Worm (Caenorhabditis elegans) whole organism, young adult: ENCODE results near the gene srd-21.

Experiments used
- F10E7.11 ChIP-seq: sonication (generic microtip); optimal IDR thresholded peaks from 2 replicates; lab custom pipeline; 2017; ENCODE audit warnings: mild to moderate bottlenecking, missing genetic modification characterization, moderate library complexity, missing compliant biosample characterization
- F22D6.2 ChIP-seq: sonication (generic microtip); optimal IDR thresholded peaks from 2 replicates; lab custom pipeline; 2016; ENCODE audit warnings: mild to moderate bottlenecking, missing genetic modification characterization, missing compliant biosample characterization
- F39B2.1 ChIP-seq: fragments of 200-800 bp; sonication (Bioruptor generic); IDR thresholded peaks from 2 replicates; pipeline ENCODE4 v1.3.6; 2022; ENCODE audit warnings: missing genetic modification reagents, missing genetic modification characterization, missing compliant biosample characterization
- F49E8.2 ChIP-seq: sonication (generic microtip); optimal IDR thresholded peaks from 3 replicates; lab custom pipeline; 2017; ENCODE audit warnings: missing genetic modification characterization, mild to moderate bottlenecking, missing compliant biosample characterization, antibody characterized with exemption, moderate library complexity; ENCODE audit not compliant: insufficient read depth
- F57A8.1 ChIP-seq: fragments of 200-800 bp; sonication (Bioruptor generic); optimal IDR thresholded peaks from 2 replicates; lab custom pipeline; 2018; ENCODE audit warnings: mild to moderate bottlenecking, missing genetic modification characterization, moderate library complexity, missing compliant biosample characterization
- K11D2.4 ChIP-seq: fragments of 200-800 bp; sonication (Bioruptor generic); IDR thresholded peaks from 2 replicates; pipeline ENCODE4 v1.3.6; 2022; ENCODE audit warnings: missing genetic modification reagents, missing genetic modification characterization, missing compliant biosample characterization
- Y53F4B.3 ChIP-seq: fragments of 200-800 bp; sonication (Bioruptor generic); IDR thresholded peaks from 2 replicates; pipeline ENCODE4 v1.3.6; 2022; ENCODE audit warnings: missing genetic modification reagents, missing genetic modification characterization, missing compliant biosample characterization
- Y67H2A.10 ChIP-seq: fragments of 200-800 bp; sonication (Bioruptor generic); conservative IDR thresholded peaks from 2 replicates; pipeline ENCODE4 v1.3.6; 2022; ENCODE audit warnings: missing genetic modification reagents, missing genetic modification characterization, missing compliant biosample characterization
- Y95B8A.8 ChIP-seq: fragments of 200-800 bp; sonication (Bioruptor generic); IDR thresholded peaks from 2 replicates; pipeline ENCODE4 v1.3.6; 2022; ENCODE audit warnings: missing genetic modification reagents, missing genetic modification characterization, missing compliant biosample characterization
- ZK185.1 ChIP-seq: sonication (generic microtip); optimal IDR thresholded peaks from 2 replicates; lab custom pipeline; 2016; ENCODE audit warnings: mild to moderate bottlenecking, missing genetic modification characterization, missing compliant biosample characterization; ENCODE audit not compliant: poor library complexity, severe bottlenecking
- athp-1 ChIP-seq: sonication (generic microtip); optimal IDR thresholded peaks from 2 replicates; lab custom pipeline; 2017; ENCODE audit warnings: mild to moderate bottlenecking, missing genetic modification characterization, missing compliant biosample characterization
- attf-5 ChIP-seq: fragments of 200-800 bp; sonication (Bioruptor generic); optimal IDR thresholded peaks from 2 replicates; lab custom pipeline; 2018; ENCODE audit warnings: mild to moderate bottlenecking, missing genetic modification characterization, missing compliant biosample characterization
- attf-6 ChIP-seq: fragments of 200-800 bp; sonication (Bioruptor generic); IDR thresholded peaks from 2 replicates; pipeline ENCODE4 v1.3.6; 2022; ENCODE audit warnings: missing genetic modification reagents, missing genetic modification characterization, missing compliant biosample characterization
- ccch-3 ChIP-seq: fragments of 200-800 bp; sonication (Bioruptor generic); optimal IDR thresholded peaks from 2 replicates; lab custom pipeline; 2018; ENCODE audit warnings: mild to moderate bottlenecking, missing genetic modification characterization, missing compliant biosample characterization
- ceh-27 ChIP-seq: fragments of 200-800 bp; sonication (Bioruptor generic); optimal IDR thresholded peaks from 2 replicates; lab custom pipeline; 2018; ENCODE audit warnings: mild to moderate bottlenecking, missing genetic modification characterization, moderate library complexity, missing compliant biosample characterization
- die-1 ChIP-seq: sonication (generic microtip); optimal IDR thresholded peaks from 2 replicates; lab custom pipeline; 2016; ENCODE audit warnings: missing genotype, mild to moderate bottlenecking, missing genetic modification characterization, missing compliant biosample characterization
- egl-44 ChIP-seq: fragments of 200-800 bp; sonication (Bioruptor generic); IDR thresholded peaks from 2 replicates; pipeline ENCODE4 v1.3.6; 2022; ENCODE audit warnings: missing genetic modification reagents, missing genetic modification characterization, missing compliant biosample characterization
- egrh-3 ChIP-seq: fragments of 200-800 bp; sonication (Bioruptor generic); IDR thresholded peaks from 2 replicates; pipeline ENCODE4 v1.3.6; 2022; ENCODE audit warnings: missing genetic modification reagents, missing genetic modification characterization, missing compliant biosample characterization
- ets-4 ChIP-seq: fragments of 200-800 bp; sonication (Bioruptor generic); optimal IDR thresholded peaks from 2 replicates; lab custom pipeline; 2018; ENCODE audit warnings: mild to moderate bottlenecking, missing genetic modification characterization, missing compliant biosample characterization
- hlh-26 ChIP-seq: fragments of 200-800 bp; sonication (Bioruptor generic); conservative IDR thresholded peaks from 2 replicates; pipeline ENCODE4 v1.3.6; 2022; ENCODE audit warnings: missing genetic modification reagents, missing genetic modification characterization, missing compliant biosample characterization
- hmg-1.2 ChIP-seq: fragments of 200-800 bp; sonication (Bioruptor generic); IDR thresholded peaks from 2 replicates; pipeline ENCODE4 v1.3.6; 2022; ENCODE audit warnings: missing genetic modification reagents, missing genetic modification characterization, missing compliant biosample characterization
- hsf-1 ChIP-seq: fragments of 200-800 bp; sonication (Bioruptor generic); IDR thresholded peaks from 2 replicates; pipeline ENCODE4 v1.3.6; 2022; ENCODE audit warnings: missing genetic modification reagents, missing genetic modification characterization, missing compliant biosample characterization
- lag-1 ChIP-seq: fragments of 200-800 bp; sonication (Bioruptor generic); IDR thresholded peaks from 2 replicates; pipeline ENCODE4 v1.3.6; 2022; ENCODE audit warnings: missing genetic modification reagents, missing genetic modification characterization, missing compliant biosample characterization
- let-526 ChIP-seq: fragments of 200-800 bp; sonication (Bioruptor generic); IDR thresholded peaks from 2 replicates; pipeline ENCODE4 v1.3.6; 2022; ENCODE audit warnings: missing genetic modification reagents, missing genetic modification characterization, missing compliant biosample characterization
- lin-35 ChIP-seq, 3 experiments: fragments of 150-350 bp in 2 of 3; sonication (generic microtip) in 1 of 3; optimal IDR thresholded peaks; 2 replicates each; lab custom pipeline; 2014 to 2018; ENCODE audit warnings: missing biosample characterization in 3 of 3, missing genetic modification characterization in 3 of 3, missing genetic modification reagents in 3 of 3
- lin-54 ChIP-seq: fragments of 200-800 bp; sonication (Bioruptor generic); optimal IDR thresholded peaks from 2 replicates; lab custom pipeline; 2018; ENCODE audit warnings: mild to moderate bottlenecking, missing genetic modification characterization, missing compliant biosample characterization
- lir-1 ChIP-seq: fragments of 200-800 bp; sonication (Bioruptor generic); conservative IDR thresholded peaks from 2 replicates; pipeline ENCODE4 v1.3.6; 2022; ENCODE audit warnings: missing genetic modification reagents, missing genetic modification characterization, missing compliant biosample characterization
- madf-6 ChIP-seq: fragments of 200-800 bp; sonication (Bioruptor generic); IDR thresholded peaks from 2 replicates; pipeline ENCODE4 v1.3.6; 2022; ENCODE audit warnings: missing genetic modification reagents, missing genetic modification characterization, missing compliant biosample characterization
- mcd-1 ChIP-seq: fragments of 200-800 bp; sonication (Bioruptor generic); IDR thresholded peaks from 2 replicates; pipeline ENCODE4 v1.3.6; 2022; ENCODE audit warnings: missing genetic modification reagents, missing genetic modification characterization, missing compliant biosample characterization
- mes-4 ChIP-seq: sonication (generic microtip); optimal IDR thresholded peaks from 2 replicates; lab custom pipeline; 2016; ENCODE audit warnings: missing genotype, missing genetic modification characterization, missing compliant biosample characterization
- mxl-1 ChIP-seq: sonication (generic microtip); optimal IDR thresholded peaks from 2 replicates; lab custom pipeline; 2016; ENCODE audit warnings: missing genetic modification characterization, missing compliant biosample characterization
- nfyb-1 ChIP-seq: fragments of 200-800 bp; sonication (Bioruptor generic); IDR thresholded peaks from 2 replicates; pipeline ENCODE4 v1.3.6; 2022; ENCODE audit warnings: missing genetic modification reagents, missing genetic modification characterization, missing compliant biosample characterization
- nhr-120 ChIP-seq: fragments of 200-800 bp; sonication (Bioruptor generic); IDR thresholded peaks from 2 replicates; pipeline ENCODE4 v1.3.6; 2022; ENCODE audit warnings: missing genetic modification characterization, missing compliant biosample characterization
- nhr-90 ChIP-seq: sonication (generic microtip); optimal IDR thresholded peaks from 2 replicates; lab custom pipeline; 2016; ENCODE audit warnings: missing genotype, mild to moderate bottlenecking, missing genetic modification characterization, missing compliant biosample characterization
- pbrm-1 ChIP-seq: fragments of 200-800 bp; sonication (Bioruptor generic); IDR thresholded peaks from 2 replicates; pipeline ENCODE4 v1.3.6; 2022; ENCODE audit warnings: missing genetic modification reagents, missing genetic modification characterization, missing compliant biosample characterization
- pha-4 ChIP-seq: fragments of 150-350 bp; sonication (generic microtip); optimal IDR thresholded peaks from 2 replicates; lab custom pipeline; 2014; ENCODE audit warnings: missing biosample characterization, missing genetic modification reagents, missing genetic modification characterization
- rcor-1 ChIP-seq: fragments of 200-800 bp; sonication (Bioruptor generic); IDR thresholded peaks from 2 replicates; pipeline ENCODE4 v1.3.6; 2022; ENCODE audit warnings: missing genetic modification reagents, missing genetic modification characterization, missing compliant biosample characterization
- rec-8 ChIP-seq, 2 experiments: sonication (generic microtip); optimal IDR thresholded peaks; 2 replicates each; lab custom pipeline; 2016; ENCODE audit warnings: mild to moderate bottlenecking in 2 of 2, missing genetic modification characterization in 2 of 2, missing genetic modification reagents in 2 of 2, missing genotype in 2 of 2, missing biosample characterization in 1 of 2, missing compliant biosample characterization in 1 of 2, moderate library complexity in 1 of 2
- sdz-38 ChIP-seq: sonication (generic microtip); optimal IDR thresholded peaks from 2 replicates; lab custom pipeline; 2016; ENCODE audit warnings: missing genotype, missing genetic modification characterization, missing compliant biosample characterization
- sea-2 ChIP-seq: fragments of 200-800 bp; sonication (Bioruptor generic); IDR thresholded peaks from 2 replicates; pipeline ENCODE4 v1.3.6; 2022; ENCODE audit warnings: missing genetic modification characterization, missing compliant biosample characterization
- snpc-1.1 ChIP-seq: sonication (generic microtip); optimal IDR thresholded peaks from 2 replicates; lab custom pipeline; 2017; ENCODE audit warnings: missing genetic modification characterization, mild to moderate bottlenecking, missing compliant biosample characterization, antibody characterized with exemption, moderate library complexity, missing genotype, missing genetic modification reagents; ENCODE audit not compliant: insufficient read depth
- snpc-4 ChIP-seq, 5 experiments: fragments of 150-350 bp in 1 of 5; sonication (generic microtip) in 4 of 5; optimal IDR thresholded peaks; 2 replicates each; lab custom pipeline; 2014 to 2018; ENCODE audit warnings: missing genetic modification characterization in 5 of 5, missing biosample characterization in 3 of 5, antibody characterized with exemption in 2 of 5, mild to moderate bottlenecking in 2 of 5, missing compliant biosample characterization in 2 of 5, missing genotype in 2 of 5, moderate library complexity in 2 of 5, missing genetic modification reagents in 1 of 5
- tbp1 ChIP-seq: fragments of 200-800 bp; sonication (Bioruptor generic); optimal IDR thresholded peaks from 2 replicates; lab custom pipeline; 2018; ENCODE audit warnings: mild to moderate bottlenecking, missing genetic modification characterization, missing compliant biosample characterization
- unc-62 ChIP-seq: fragments of 150-350 bp; optimal IDR thresholded peaks from 2 replicates; lab custom pipeline; 2014; ENCODE audit warnings: missing biosample characterization, missing genetic modification reagents, missing genetic modification characterization
- ztf-18 ChIP-seq: sonication (generic microtip); optimal IDR thresholded peaks from 2 replicates; lab custom pipeline; 2016; ENCODE audit warnings: missing genotype, mild to moderate bottlenecking, missing genetic modification characterization, missing compliant biosample characterization
- ztf-22 ChIP-seq: fragments of 200-800 bp; sonication (Bioruptor generic); optimal IDR thresholded peaks from 2 replicates; lab custom pipeline; 2018; ENCODE audit warnings: mild to moderate bottlenecking, missing genetic modification characterization, moderate library complexity, missing compliant biosample characterization
- ztf-28 ChIP-seq: fragments of 200-800 bp; sonication (Bioruptor generic); IDR thresholded peaks from 2 replicates; pipeline ENCODE4 v1.3.6; 2022; ENCODE audit warnings: missing genetic modification reagents, missing genetic modification characterization, missing compliant biosample characterization

The srd-21 gene

DNA sequence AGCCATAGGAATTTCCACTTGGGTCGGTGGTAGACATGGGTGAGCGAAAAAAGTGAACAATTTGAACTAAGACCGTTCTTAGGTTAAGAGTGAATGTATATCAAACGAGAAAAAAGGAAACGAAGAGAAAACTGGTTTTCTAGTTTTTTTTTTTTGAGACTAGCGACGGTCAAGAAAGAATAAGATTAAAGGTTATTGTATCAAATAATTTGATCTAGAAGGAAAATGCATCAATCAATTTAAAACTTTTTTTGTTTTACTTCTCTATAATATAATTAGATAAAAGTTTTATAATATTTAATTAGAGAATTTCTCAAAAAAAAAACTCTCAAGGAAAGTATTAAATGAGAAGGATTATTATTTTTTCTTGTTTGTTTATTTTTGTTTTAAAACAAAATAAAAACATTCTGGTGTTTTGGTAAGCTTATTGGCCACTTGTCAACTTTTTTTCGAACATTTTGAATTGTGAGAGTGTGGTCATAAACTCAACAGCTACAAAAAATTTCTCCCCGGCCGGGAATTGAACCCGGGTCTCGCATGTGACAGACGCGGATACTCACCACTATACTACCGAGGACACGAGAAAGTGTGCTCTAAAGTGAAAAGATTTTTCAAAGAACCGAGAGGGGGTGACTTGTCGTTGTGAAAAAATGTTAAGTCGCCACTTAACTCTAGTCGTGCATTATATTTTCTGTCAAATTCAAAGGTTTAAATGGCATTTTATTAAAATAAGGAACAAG, 15.7 kb downstream of the srd-21 start, which contains the start of gene W06G6.17:
Gene W06G6.17 (minus strand): TSS at position 51 of the 740 bp plus-strand sequence.
- TF ChIP-seq K11D2.4 (GFP tag; lab: Robert Waterston, UW) (no peak), hlh-26 (GFP tag; lab: Robert Waterston, UW) (no peak), ets-4 (GFP tag; lab: Kevin White, UChicago) (no peak), F22D6.2 (tag; lab: Kevin White, UChicago) (no peak), ztf-28 (no peak), die-1 (tag; lab: Kevin White, UChicago) (peak; percentile 56), hsf-1 (GFP tag; lab: Robert Waterston, UW) (no peak), lin-54 (no peak), mcd-1 (GFP tag; lab: Robert Waterston, UW) (no peak), hmg-1.2 (GFP tag; lab: Robert Waterston, UW) (peak; percentile 33; the same call in 1 of the 2 replicates), madf-6 (GFP tag; lab: Robert Waterston, UW) (no peak), mxl-1 (tag; lab: Kevin White, UChicago) (no peak), ccch-3 (no peak), Y53F4B.3 (GFP tag; lab: Robert Waterston, UW) (no peak), lir-1 (no peak), F10E7.11 (no peak), attf-5 (GFP tag; lab: Kevin White, UChicago) (no peak), ceh-27 (GFP tag; lab: Kevin White, UChicago) (no peak), mes-4 (tag; lab: Kevin White, UChicago) (no peak), F39B2.1 (no peak), attf-6 (GFP tag; lab: Robert Waterston, UW) (peak; percentile 72; the same call in 1 of the 2 replicates), athp-1 (no peak), nfyb-1 (GFP tag; lab: Robert Waterston, UW) (peak; percentile 69; the same call in 1 of the 2 replicates), F49E8.2 (no peak), nhr-90 (tag; lab: Kevin White, UChicago) (peak; percentile 48), ZK185.1 (tag; lab: Kevin White, UChicago) (no peak), ztf-22 (GFP tag; lab: Kevin White, UChicago) (no peak), rcor-1 (no peak), nhr-120 (GFP tag; lab: Robert Waterston, UW) (no peak), Y67H2A.10 (no peak), Y95B8A.8 (no peak), egl-44 (no peak), snpc-1.1 (peak; percentile 56), sea-2 (GFP tag; lab: Robert Waterston, UW) (no peak), ztf-18 (peak; percentile 20), pha-4 (tag; lab: Kevin White, UChicago) (no peak), lin-35 (GFP tag; optimal IDR thresholded peaks at IDR 0.05; lab: Kevin White, UChicago) (no peak), lag-1 (GFP tag; lab: Robert Waterston, UW) (no peak), egrh-3 (GFP tag; lab: Robert Waterston, UW) (no peak), let-526 (no peak), rec-8 (tag; optimal IDR thresholded peaks at IDR 0.05; lab: Kevin White, UChicago) (no peak), pbrm-1 (GFP tag; lab: Robert Waterston, UW) (no peak), sdz-38 (tag; lab: Kevin White, UChicago) (no peak), unc-62 (GFP tag; lab: Kevin White, UChicago) (no peak), tbp1 (GFP tag; lab: Kevin White, UChicago) (peak; percentile 86), F57A8.1 (no peak), snpc-4 (GFP tag; optimal IDR thresholded peaks at IDR 0.05; lab: Kevin White, UChicago) (peak; percentile 15), snpc-4 (tag; optimal IDR thresholded peaks at IDR 0.05; lab: Kevin White, UChicago) (peak in 3 of 4 experiments; percentile 42 to 86 (median 79))
